Worm (Caenorhabditis elegans): ENCODE measurements around the gene Y39A3B.7.

The Y39A3B.7 gene

ce11 chrIII:1997569-1997968 is 12.8 kb upstream of the Y39A3B.7 start, which contains the start of gene lgc-42:
TSS of gene lgc-42 (plus strand) at chrIII:1997869.
- TF ChIP-seq nhr-21 (tag; optimal IDR thresholded peaks at IDR 0.05) (no peak), lin-13 (GFP tag; optimal IDR thresholded peaks at IDR 0.05) (no peak), nhr-6 (tag; optimal IDR thresholded peaks at IDR 0.05) (no peak), egl-27 (tag; optimal IDR thresholded peaks at IDR 0.05) (no peak), ama-1 (optimal IDR thresholded peaks at IDR 0.05) (no peak), crh-2 (tag; optimal IDR thresholded peaks at IDR 0.05) (no peak), nhr-10 (tag; optimal IDR thresholded peaks at IDR 0.05) (no peak), ztf-4 (tag; optimal IDR thresholded peaks at IDR 0.05) (no peak), nhr-23 (tag; optimal IDR thresholded peaks at IDR 0.05) (no peak), nhr-77 (tag; optimal IDR thresholded peaks at IDR 0.05) (no peak), ceh-82 (tag; optimal IDR thresholded peaks at IDR 0.05) (no peak), fos-1 (tag; optimal IDR thresholded peaks at IDR 0.05) (no peak), ceh-16 (tag; optimal IDR thresholded peaks at IDR 0.05) (no peak), elt-1 (tag; optimal IDR thresholded peaks at IDR 0.05) (no peak), mbf-1 (tag; optimal IDR thresholded peaks at IDR 0.05) (no peak), mdl-1 (tag; optimal IDR thresholded peaks at IDR 0.05) (no peak), unc-55 (GFP tag; optimal IDR thresholded peaks at IDR 0.05) (no peak), dmd-4 (tag; optimal IDR thresholded peaks at IDR 0.05) (no peak), nhr-129 (tag; optimal IDR thresholded peaks at IDR 0.05) (no peak)

DNA sequence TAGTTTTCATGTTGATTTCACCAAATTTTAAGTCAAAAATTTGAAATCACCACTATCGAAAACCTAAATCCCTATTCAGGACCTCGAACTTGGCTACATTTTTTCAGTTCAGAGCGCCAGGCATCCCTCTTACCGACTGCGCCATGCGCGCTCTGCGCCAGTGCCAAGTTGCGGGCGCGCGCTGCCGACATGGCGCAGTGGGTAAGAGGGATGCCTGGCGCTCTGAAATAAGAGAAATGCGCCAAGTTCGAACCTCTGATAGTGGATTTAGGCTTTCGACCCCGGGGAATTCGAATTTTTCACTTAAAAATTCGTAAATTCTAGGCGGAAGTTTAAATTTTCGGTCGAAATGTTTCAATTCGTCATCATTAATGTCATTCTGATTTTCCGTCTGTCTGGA is 5.2 kb upstream of the Y39A3B.7 start:
- TF ChIP-seq nhr-77 (tag; optimal IDR thresholded peaks at IDR 0.05) = no peak
- no peak for TF ChIP-seq skn-1 (tag; optimal IDR thresholded peaks at IDR 0.05)
- no peak for TF ChIP-seq nhr-10 (tag; optimal IDR thresholded peaks at IDR 0.05)
- TF ChIP-seq ceh-16 (tag; optimal IDR thresholded peaks at IDR 0.05) = no peak
- TF ChIP-seq egl-27 (tag; optimal IDR thresholded peaks at IDR 0.05) = no peak
- TF ChIP-seq zag-1 (tag; optimal IDR thresholded peaks at IDR 0.05) = no peak
- no peak for TF ChIP-seq lin-39 (tag; optimal IDR thresholded peaks at IDR 0.05)
- TF ChIP-seq ama-1 (optimal IDR thresholded peaks at IDR 0.05) = no peak
- no peak for TF ChIP-seq elt-1 (tag; optimal IDR thresholded peaks at IDR 0.05)
- TF ChIP-seq fos-1 (tag; optimal IDR thresholded peaks at IDR 0.05) = no peak
- no peak for TF ChIP-seq nhr-6 (tag; optimal IDR thresholded peaks at IDR 0.05)
- TF ChIP-seq Y55F3AM.14 (GFP tag; optimal IDR thresholded peaks at IDR 0.05) = no peak
- no peak for TF ChIP-seq lsy-2 (tag; optimal IDR thresholded peaks at IDR 0.05)
- TF ChIP-seq nhr-129 (tag; optimal IDR thresholded peaks at IDR 0.05) = no peak
- no peak for TF ChIP-seq unc-55 (GFP tag; optimal IDR thresholded peaks at IDR 0.05)
- TF ChIP-seq nhr-11 (tag; optimal IDR thresholded peaks at IDR 0.05) = no peak

DNA sequence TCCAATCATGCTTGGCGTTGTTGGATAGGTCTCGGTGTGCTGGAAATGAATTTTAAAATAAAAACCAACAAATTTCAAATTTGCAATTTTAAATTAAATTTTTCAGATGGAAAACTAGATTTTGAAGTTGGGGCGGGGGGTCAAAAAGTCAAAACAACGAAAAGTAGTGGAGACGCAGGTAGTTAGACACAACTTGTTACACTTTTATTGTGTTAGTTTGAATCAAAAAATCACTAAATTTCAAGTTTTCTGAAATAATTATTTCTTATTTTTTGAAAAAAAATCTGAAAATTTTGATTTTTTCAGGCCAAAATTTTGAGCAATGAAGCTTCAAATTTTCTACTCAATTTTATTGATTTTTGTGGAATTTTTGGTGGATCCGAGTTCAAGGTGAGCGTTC is 2.9 kb upstream of the Y39A3B.7 start, which contains the start of gene Y39A3B.8:
Gene Y39A3B.8 (plus strand): TSS at position 301 of the 400 bp plus-strand sequence.
- TF ChIP-seq unc-62 (GFP tag; optimal IDR thresholded peaks at IDR 0.05) = no peak
- TF ChIP-seq C34F6.9 (tag; optimal IDR thresholded peaks at IDR 0.05) = no peak
- TF ChIP-seq lin-13 (GFP tag; optimal IDR thresholded peaks at IDR 0.05) = no peak
- TF ChIP-seq F13H6.1 (tag; optimal IDR thresholded peaks at IDR 0.05) = no peak
- no peak for TF ChIP-seq ZK546.5 (tag; optimal IDR thresholded peaks at IDR 0.05)
- TF ChIP-seq nhr-10 (tag; optimal IDR thresholded peaks at IDR 0.05) = no peak
- TF ChIP-seq mbf-1 (tag; optimal IDR thresholded peaks at IDR 0.05) = no peak
- no peak for TF ChIP-seq skn-1 (tag; optimal IDR thresholded peaks at IDR 0.05)
- no peak for TF ChIP-seq ceh-82 (tag; optimal IDR thresholded peaks at IDR 0.05)
- TF ChIP-seq ztf-1 (GFP tag; conservative IDR thresholded peaks at IDR 0.05) = no peak
- no peak for TF ChIP-seq nhr-21 (tag; optimal IDR thresholded peaks at IDR 0.05)
- TF ChIP-seq nhr-237 (tag; optimal IDR thresholded peaks at IDR 0.05) = no peak
- TF ChIP-seq dmd-4 (tag; optimal IDR thresholded peaks at IDR 0.05) = no peak

DNA sequence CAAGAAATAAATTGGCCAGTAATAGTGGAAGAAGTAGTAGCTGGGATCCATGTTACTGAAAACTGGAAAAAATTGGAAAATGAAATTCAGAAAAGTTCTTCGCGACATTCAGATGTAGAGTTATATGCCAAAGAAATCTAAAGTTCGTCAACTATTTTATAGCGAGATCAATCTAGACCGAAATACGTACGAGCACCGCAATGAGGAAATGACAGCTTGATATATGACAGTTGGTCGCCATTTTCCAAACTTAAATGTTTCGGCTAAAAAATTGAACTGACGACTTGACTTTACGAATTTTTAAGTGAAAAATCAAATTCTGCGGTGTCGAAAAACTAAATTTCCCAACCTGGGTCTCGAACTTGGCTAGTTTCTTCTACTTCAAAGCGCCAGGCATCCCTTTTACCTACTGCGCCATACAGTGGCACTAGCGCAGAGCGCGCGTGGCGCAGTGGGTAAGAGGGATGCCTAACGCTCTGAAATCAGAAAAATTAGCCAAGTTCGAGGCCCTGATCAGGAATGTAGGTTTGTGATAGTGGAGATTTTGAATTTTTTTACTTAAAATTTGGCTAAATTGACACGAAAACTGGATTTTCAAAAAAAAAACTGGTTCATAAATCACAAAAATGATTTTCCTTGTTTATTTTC is 2.0 kb downstream of the Y39A3B.7 start, which contains the start of gene srd-66:
Gene srd-66 (minus strand): TSS at position 51 of the 648 bp plus-strand sequence.
- TF ChIP-seq lin-39 (tag; optimal IDR thresholded peaks at IDR 0.05) (no peak), sma-3 (GFP tag; optimal IDR thresholded peaks at IDR 0.05) (no peak), snpc-4 (tag; optimal IDR thresholded peaks at IDR 0.05) (no peak), lsy-2 (tag; optimal IDR thresholded peaks at IDR 0.05) (no peak), peb-1 (tag; optimal IDR thresholded peaks at IDR 0.05) (no peak), C34F6.9 (tag; optimal IDR thresholded peaks at IDR 0.05) (no peak), skn-1 (tag; optimal IDR thresholded peaks at IDR 0.05) (no peak), nhr-77 (tag; optimal IDR thresholded peaks at IDR 0.05) (no peak), nhr-25 (tag; optimal IDR thresholded peaks at IDR 0.05) (no peak), lin-13 (GFP tag; optimal IDR thresholded peaks at IDR 0.05) (no peak), ztf-11 (tag; optimal IDR thresholded peaks at IDR 0.05) (no peak), crh-2 (tag; optimal IDR thresholded peaks at IDR 0.05) (no peak), ztf-4 (tag; optimal IDR thresholded peaks at IDR 0.05) (no peak)

All from whole organism, L2 larva.